Worm (Caenorhabditis elegans) whole organism, L3 larva: ENCODE results near the gene F59A7.14.

Experiments
- ZK546.5 ChIP-seq: sonication (generic microtip); optimal IDR thresholded peaks from 2 replicates; lab custom pipeline; 2017; ENCODE audit warnings: missing biosample characterization, missing genetic modification characterization
- ceh-28 ChIP-seq: fragments of 150-350 bp; optimal IDR thresholded peaks from 2 replicates; lab custom pipeline; 2014; ENCODE audit warnings: missing biosample characterization, missing genetic modification reagents, missing genetic modification characterization
- egl-5 ChIP-seq: fragments of 150-350 bp; optimal IDR thresholded peaks from 2 replicates; lab custom pipeline; 2017; ENCODE audit warnings: missing biosample characterization, missing genetic modification reagents, missing genetic modification characterization, inconsistent platforms
- elt-2 ChIP-seq: sonication (generic microtip); optimal IDR thresholded peaks from 2 replicates; lab custom pipeline; 2016; ENCODE audit warnings: missing genetic modification reagents, mild to moderate bottlenecking, missing genetic modification characterization, missing compliant biosample characterization
- fkh-10 ChIP-seq: sonication (generic microtip); optimal IDR thresholded peaks from 2 replicates; lab custom pipeline; 2017; ENCODE audit warnings: missing biosample characterization, missing genetic modification reagents, missing genetic modification characterization
- nhr-77 ChIP-seq: fragments of 150-350 bp; optimal IDR thresholded peaks from 2 replicates; lab custom pipeline; 2014; ENCODE audit warnings: missing biosample characterization, missing genetic modification characterization
- pha-4 ChIP-seq: fragments of 150-350 bp; optimal IDR thresholded peaks from 2 replicates; lab custom pipeline; 2014; ENCODE audit warnings: missing biosample characterization, missing genetic modification reagents, missing genetic modification characterization

ce11 chrV:2008412-2008811, 10.4 kb upstream of the F59A7.14 start:
- TF ChIP-seq ZK546.5 (tag; lab: Kevin White, UChicago), result no peak
- no peak for TF ChIP-seq egl-5 (tag; lab: Kevin White, UChicago)
- no peak for TF ChIP-seq ceh-28
- TF ChIP-seq pha-4 (tag; lab: Kevin White, UChicago), result no peak
- TF ChIP-seq nhr-77 (tag; lab: Kevin White, UChicago), result no peak
- TF ChIP-seq elt-2 (tag; lab: Kevin White, UChicago), result peak; percentile 55
- no peak for TF ChIP-seq fkh-10 (GFP tag; lab: Kevin White, UChicago)
